Worm (Caenorhabditis elegans) whole organism, midembryonic: ENCODE results near the gene sds-22.

Experiments
- flt-1 ChIP-seq: fragments of 200-800 bp; sonication (Bioruptor generic); IDR thresholded peaks from 2 replicates; pipeline ENCODE4 v1.3.6; 2022; ENCODE audit warnings: missing genetic modification characterization, missing compliant biosample characterization
- med-1 ChIP-seq: sonication (generic microtip); optimal IDR thresholded peaks from 2 replicates; lab custom pipeline; 2017; ENCODE audit warnings: missing genetic modification characterization, mild to moderate bottlenecking, missing compliant biosample characterization, antibody characterized with exemption, missing genetic modification reagents; ENCODE audit not compliant: insufficient read depth
- ref-1 ChIP-seq: fragments of 200-800 bp; sonication (Bioruptor generic); conservative IDR thresholded peaks from 2 replicates; pipeline ENCODE4 v1.3.6; 2022; ENCODE audit warnings: missing genetic modification reagents, missing genetic modification characterization, missing compliant biosample characterization
- tab-1 ChIP-seq: fragments of 200-800 bp; sonication (Bioruptor generic); IDR thresholded peaks from 2 replicates; pipeline ENCODE4 v1.3.6; 2022; ENCODE audit warnings: missing genetic modification characterization, missing compliant biosample characterization
- ztf-23 ChIP-seq: fragments of 200-800 bp; sonication (Bioruptor generic); IDR thresholded peaks from 2 replicates; pipeline ENCODE4 v1.3.6; 2022; ENCODE audit warnings: missing genetic modification reagents, missing genetic modification characterization, missing compliant biosample characterization

ce11 chrII:7839703-7840102, 18.5 kb upstream of the sds-22 start:
- TF ChIP-seq tab-1 (GFP tag; lab: Robert Waterston, UW) (no peak), flt-1 (GFP tag; lab: Robert Waterston, UW) (no peak), ztf-23 (GFP tag; lab: Robert Waterston, UW) (no peak), ref-1 (GFP tag; lab: Robert Waterston, UW) (no peak), med-1 (GFP tag; lab: Kevin White, UChicago) (no peak)
